Fruit fly (Drosophila melanogaster): ENCODE measurements around the gene CCT2.

The CCT2 gene

dm6 chrX:9047725-9048384 lies 41.5 kb upstream of the CCT2 start (continued):
- TF ChIP-seq Jarid2 (GFP tag; optimal IDR thresholded peaks at IDR 0.05) (peak; percentile 22), inv (GFP tag; IDR thresholded peaks at IDR 0.05; ENCODE audit: partially characterized antibody) (no peak), CG4424 (GFP tag; optimal IDR thresholded peaks at IDR 0.05) (peak; percentile 67), CG13424 (tag; optimal IDR thresholded peaks at IDR 0.05) (peak; percentile 82), knrl (GFP tag; IDR thresholded peaks at IDR 0.05; ENCODE audit: partially characterized antibody) (no peak), nerfin-2 (GFP tag; IDR thresholded peaks at IDR 0.05; ENCODE audit: partially characterized antibody) (no peak), CG3163 (GFP tag; optimal IDR thresholded peaks at IDR 0.05) (no peak), BEAF-32 (GFP tag; optimal IDR thresholded peaks at IDR 0.05) (no peak), Sox100B (GFP tag; optimal IDR thresholded peaks at IDR 0.05) (peak; percentile 74), ash1 (GFP tag; optimal IDR thresholded peaks at IDR 0.05) (no peak), Nf-YB (GFP tag; optimal IDR thresholded peaks at IDR 0.05) (peak; percentile 61), nerfin-1 (tag; optimal IDR thresholded peaks at IDR 0.05) (peak; percentile 72), slp2 (GFP tag; optimal IDR thresholded peaks at IDR 0.05) (no peak), CG13894 (tag; optimal IDR thresholded peaks at IDR 0.05) (no peak), CG11398 (GFP tag; optimal IDR thresholded peaks at IDR 0.05) (no peak), jing (GFP tag; optimal IDR thresholded peaks at IDR 0.05) (no peak), CG4282 (GFP tag; optimal IDR thresholded peaks at IDR 0.05) (no peak), CG13775 (GFP tag; optimal IDR thresholded peaks at IDR 0.05) (peak; percentile 51), CG1792 (GFP tag; optimal IDR thresholded peaks at IDR 0.05) (no peak), CG42726 (GFP tag; IDR thresholded peaks at IDR 0.05; ENCODE audit: partially characterized antibody) (no peak), ci (GFP tag; IDR thresholded peaks at IDR 0.05) (peak; percentile 48; the same call in 1 of the 3 replicates), hbn (GFP tag; IDR thresholded peaks at IDR 0.05; ENCODE audit: partially characterized antibody) (no peak), btn (GFP tag; optimal IDR thresholded peaks at IDR 0.05) (no peak), CG2678 (tag; optimal IDR thresholded peaks at IDR 0.05) (peak; percentile 79), CG1647 (GFP tag; optimal IDR thresholded peaks at IDR 0.05) (no peak), CG9727 (GFP tag; optimal IDR thresholded peaks at IDR 0.05) (peak; percentile 70), Aef1 (GFP tag; IDR thresholded peaks at IDR 0.05) (no peak), toy (GFP tag; IDR thresholded peaks at IDR 0.05) (no peak), Doc3 (GFP tag; IDR thresholded peaks at IDR 0.05; ENCODE audit: partially characterized antibody) (no peak), Asciz (GFP tag; optimal IDR thresholded peaks at IDR 0.05) (peak; percentile 60), CG18764 (GFP tag; optimal IDR thresholded peaks at IDR 0.05) (no peak), CG4707 (GFP tag; optimal IDR thresholded peaks at IDR 0.05) (peak; percentile 13), CG10209 (GFP tag; optimal IDR thresholded peaks at IDR 0.05) (peak; percentile 26), Ravus (GFP tag; IDR thresholded peaks at IDR 0.05) (no peak), CG7987 (GFP tag; optimal IDR thresholded peaks at IDR 0.05) (no peak), CG11085 (GFP tag; IDR thresholded peaks at IDR 0.05) (no peak), CG2199 (GFP tag; IDR thresholded peaks at IDR 0.05) (no peak), CG13287 (GFP tag; IDR thresholded peaks at IDR 0.05; ENCODE audit: partially characterized antibody) (no peak), CG14710 (tag; optimal IDR thresholded peaks at IDR 0.05) (peak; percentile 75), Eip74EF (GFP tag; optimal IDR thresholded peaks at IDR 0.05) (peak in 1 of 2 experiments; percentile 66), Blimp-1 (GFP tag; optimal IDR thresholded peaks at IDR 0.05) (peak; percentile 72), CG11504 (tag; optimal IDR thresholded peaks at IDR 0.05) (peak; percentile 84), stc (GFP tag; IDR thresholded peaks at IDR 0.05) (peak; percentile 68), CG15269 (tag; optimal IDR thresholded peaks at IDR 0.05) (peak; percentile 66), CTCF (GFP tag; optimal IDR thresholded peaks at IDR 0.05) (peak; percentile 35), bbx (GFP tag; IDR thresholded peaks at IDR 0.05; ENCODE audit: partially characterized antibody) (no peak), bab2 (GFP tag; optimal IDR thresholded peaks at IDR 0.05) (peak; percentile 1), Scr (GFP tag; IDR thresholded peaks at IDR 0.05; ENCODE audit: partially characterized antibody) (no peak)
